Fruit fly (Drosophila melanogaster): ENCODE measurements around the gene RpS13.

RpS13 gene

DNA sequence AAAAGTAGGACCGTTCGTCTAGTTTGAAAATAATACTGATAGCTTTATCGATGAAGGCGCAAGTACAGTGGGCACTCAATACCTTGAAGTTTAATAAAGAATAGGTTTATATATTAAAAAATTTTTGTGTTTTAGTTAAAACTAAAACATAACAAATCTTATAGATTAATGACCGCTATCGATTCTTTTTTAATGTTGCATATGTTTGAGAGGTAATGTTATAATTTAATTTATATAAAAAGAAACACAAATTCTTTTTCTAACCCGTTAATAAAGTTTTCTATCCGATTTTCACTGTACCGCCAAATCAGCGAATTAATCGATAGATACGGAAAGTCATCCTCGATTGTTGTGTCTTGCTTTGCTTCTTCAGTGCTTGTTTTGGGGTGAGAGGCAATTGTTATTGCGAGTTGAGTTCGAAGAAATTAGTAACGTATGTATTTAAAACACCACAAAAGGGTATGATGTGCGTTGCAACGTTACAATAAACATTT, 19.7 kb upstream of the RpS13 start, which contains the start of the genes Dad1 and CG13384 (continued):
- TF ChIP-seq ash1 (GFP tag; optimal IDR thresholded peaks at IDR 0.05) (no peak), CG16813 (GFP tag; IDR thresholded peaks at IDR 0.05; ENCODE audit: partially characterized antibody) (peak; percentile 51; the same call in 1 of the 3 replicates), Sry-δ (GFP tag; optimal IDR thresholded peaks at IDR 0.05) (peak; percentile 49), CG5245 (GFP tag; optimal IDR thresholded peaks at IDR 0.05) (peak; percentile 79), CG7963 (GFP tag; IDR thresholded peaks at IDR 0.05; ENCODE audit: partially characterized antibody) (no peak), CG32772 (GFP tag; IDR thresholded peaks at IDR 0.05) (peak; percentile 93), CG18262 (tag; optimal IDR thresholded peaks at IDR 0.05) (peak; percentile 94), Awh (GFP tag; IDR thresholded peaks at IDR 0.05) (peak; percentile 68), CrebB (tag; optimal IDR thresholded peaks at IDR 0.05) (peak; percentile 83), CG4328 (GFP tag; optimal IDR thresholded peaks at IDR 0.05) (peak; percentile 89), Gsc (GFP tag; IDR thresholded peaks at IDR 0.05) (peak; percentile 47), Poxn (GFP tag; IDR thresholded peaks at IDR 0.05) (peak; percentile 79), ro (GFP tag; IDR thresholded peaks at IDR 0.05) (peak; percentile 72), CG10147 (GFP tag; optimal IDR thresholded peaks at IDR 0.05) (peak; percentile 94), Atf-2 (GFP tag; optimal IDR thresholded peaks at IDR 0.05) (peak; percentile 21), CG1647 (GFP tag; optimal IDR thresholded peaks at IDR 0.05) (peak; percentile 32), cg (GFP tag; optimal IDR thresholded peaks at IDR 0.05) (no peak), CG3407 (GFP tag; optimal IDR thresholded peaks at IDR 0.05) (peak; percentile 78), sob (GFP tag; IDR thresholded peaks at IDR 0.05) (peak; percentile 93), Lim3 (GFP tag; IDR thresholded peaks at IDR 0.05) (peak; percentile 10; the same call in 1 of the 2 replicates), Deaf1 (tag; optimal IDR thresholded peaks at IDR 0.05) (peak; percentile 79), Ssrp (tag; optimal IDR thresholded peaks at IDR 0.05) (peak; percentile 90), stwl (tag; optimal IDR thresholded peaks at IDR 0.05) (peak; percentile 79), CG2129 (GFP tag; IDR thresholded peaks at IDR 0.05; ENCODE audit: partially characterized antibody) (peak; percentile 13; the same call in 1 of the 2 replicates), onecut (GFP tag; IDR thresholded peaks at IDR 0.05) (peak; percentile 71), CG3995 (GFP tag; optimal IDR thresholded peaks at IDR 0.05) (peak; percentile 43), CG4707 (GFP tag; optimal IDR thresholded peaks at IDR 0.05) (peak; percentile 24), CG6254 (GFP tag; optimal IDR thresholded peaks at IDR 0.05) (peak; percentile 71), ems (GFP tag; optimal IDR thresholded peaks at IDR 0.05) (peak; percentile 48), Trl (optimal IDR thresholded peaks at IDR 0.05) (no peak), Trl (GFP tag; optimal IDR thresholded peaks at IDR 0.05) (peak; percentile 55), gfzf (GFP tag; optimal IDR thresholded peaks at IDR 0.05) (peak; percentile 65), CG14860 (GFP tag; IDR thresholded peaks at IDR 0.05; ENCODE audit: partially characterized antibody) (no peak), Sox102F (GFP tag; optimal IDR thresholded peaks at IDR 0.05) (peak; percentile 91), CG11695 (GFP tag; IDR thresholded peaks at IDR 0.05) (peak; percentile 92), fu2 (GFP tag; optimal IDR thresholded peaks at IDR 0.05) (peak; percentile 18), ci (GFP tag; IDR thresholded peaks at IDR 0.05) (0 out of 3 replicates have a peak, but pooled peaks have one; percentile 48), CG1792 (GFP tag; optimal IDR thresholded peaks at IDR 0.05) (no peak), NC2β (GFP tag; optimal IDR thresholded peaks at IDR 0.05) (peak; percentile 28), CG11247 (GFP tag; IDR thresholded peaks at IDR 0.05) (peak; percentile 86), Usf (GFP tag; optimal IDR thresholded peaks at IDR 0.05) (peak; percentile 86), esg (GFP tag; conservative IDR thresholded peaks at IDR 0.05) (peak; percentile 94), Aef1 (GFP tag; IDR thresholded peaks at IDR 0.05) (peak; percentile 74), CG4360 (GFP tag; IDR thresholded peaks at IDR 0.05) (0 out of 2 replicates have a peak, but pooled peaks have one; percentile 42), salm (tag; optimal IDR thresholded peaks at IDR 0.05) (peak; percentile 87), sqz (GFP tag; optimal IDR thresholded peaks at IDR 0.05) (peak; percentile 84), shn (GFP tag; optimal IDR thresholded peaks at IDR 0.05) (peak; percentile 35), CG10431 (GFP tag; optimal IDR thresholded peaks at IDR 0.05) (peak; percentile 85), CG15601 (tag; optimal IDR thresholded peaks at IDR 0.05) (peak; percentile 91), seq (GFP tag; IDR thresholded peaks at IDR 0.05) (peak; percentile 91), ewg (GFP tag; optimal IDR thresholded peaks at IDR 0.05) (peak; percentile 70)

Measured in whole organism, embryonic.